Fruit fly (Drosophila melanogaster): ENCODE results near the gene CG46465.

The CG46465 gene

DNA sequence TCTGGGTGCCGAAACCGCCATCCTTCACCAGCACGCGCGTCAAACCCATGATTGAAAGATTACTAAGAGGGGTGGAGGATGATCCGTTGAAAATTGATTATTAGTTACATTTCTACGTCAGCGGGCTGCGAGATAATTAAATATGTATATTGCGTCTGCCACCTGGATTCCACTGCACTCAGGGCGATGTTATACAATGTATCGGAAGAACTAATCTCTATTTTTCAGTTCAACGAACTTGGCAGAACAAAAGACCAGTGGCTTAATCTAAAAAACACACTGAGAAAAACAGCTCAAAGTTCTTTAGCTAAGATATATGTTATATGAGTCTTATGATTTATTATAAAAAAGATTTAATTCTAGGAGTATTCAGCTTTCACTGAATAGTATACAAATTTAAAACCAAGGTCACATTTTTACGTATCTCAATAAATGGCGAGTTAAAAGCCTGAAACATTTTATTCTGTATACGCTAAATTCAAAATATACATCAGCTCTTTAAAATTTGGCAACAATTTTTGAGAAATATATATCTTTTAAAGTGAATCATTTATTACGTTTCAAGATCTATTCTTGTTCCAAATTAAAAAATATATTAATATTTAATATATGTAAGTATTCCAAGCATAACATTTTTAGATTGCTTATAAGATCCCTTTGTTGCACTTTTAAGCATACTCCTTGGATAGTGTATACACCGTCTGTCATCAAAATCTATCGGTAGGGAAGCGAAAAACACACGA lies 38.6 kb upstream of the CG46465 start:
- peak; percentile 80 for TF ChIP-seq vri (GFP tag; optimal IDR thresholded peaks at IDR 0.05)
- peak; percentile 40 for TF ChIP-seq dsx (GFP tag; optimal IDR thresholded peaks at IDR 0.05; ENCODE audit: poor library complexity, severe bottlenecking)
- peak; percentile 17 for TF ChIP-seq Met (GFP tag; optimal IDR thresholded peaks at IDR 0.05)
- TF ChIP-seq CG32006 (GFP tag; optimal IDR thresholded peaks at IDR 0.05) = peak; percentile 17
- TF ChIP-seq spab (GFP tag; optimal IDR thresholded peaks at IDR 0.05) = no peak
- no peak for TF ChIP-seq CG34406 (GFP tag; optimal IDR thresholded peaks at IDR 0.05)
- TF ChIP-seq Eip78C (GFP tag) = peak; percentile 14
- TF ChIP-seq fkh (GFP tag; optimal IDR thresholded peaks at IDR 0.05) = no peak
- TF ChIP-seq svp (GFP tag) = no peak
- peak; percentile 11 for TF ChIP-seq acj6 (GFP tag; optimal IDR thresholded peaks at IDR 0.05)
- TF ChIP-seq OdsH (GFP tag; optimal IDR thresholded peaks at IDR 0.05) = no peak
- TF ChIP-seq dac (GFP tag; optimal IDR thresholded peaks at IDR 0.05) = no peak
- TF ChIP-seq esn (GFP tag; optimal IDR thresholded peaks at IDR 0.05) = peak; percentile 35
- TF ChIP-seq fd59A (GFP tag; optimal IDR thresholded peaks at IDR 0.05) = no peak

- TF ChIP-seq CG10669 (GFP tag; optimal IDR thresholded peaks at IDR 0.05) = no peak
- no peak for TF ChIP-seq CG6792 (GFP tag; optimal IDR thresholded peaks at IDR 0.05)
- TF ChIP-seq CG9139 (GFP tag; optimal IDR thresholded peaks at IDR 0.05) = no peak
- TF ChIP-seq CG11902 (GFP tag; optimal IDR thresholded peaks at IDR 0.05) = no peak
- no peak for TF ChIP-seq Hr38 (GFP tag; optimal IDR thresholded peaks at IDR 0.05)
- TF ChIP-seq Hr4 (GFP tag; optimal IDR thresholded peaks at IDR 0.05) = no peak
- no peak for TF ChIP-seq Blimp-1 (GFP tag; optimal IDR thresholded peaks at IDR 0.05)
- TF ChIP-seq spab (GFP tag; optimal IDR thresholded peaks at IDR 0.05) = no peak
- TF ChIP-seq dac (GFP tag; optimal IDR thresholded peaks at IDR 0.05) = no peak
- peak; percentile 35 for TF ChIP-seq fkh (GFP tag; optimal IDR thresholded peaks at IDR 0.05)
- TF ChIP-seq CG31627 (GFP tag; optimal IDR thresholded peaks at IDR 0.05) = no peak
- TF ChIP-seq Ets21C (GFP tag; optimal IDR thresholded peaks at IDR 0.05) = no peak
- no peak for TF ChIP-seq CG6276 (GFP tag; optimal IDR thresholded peaks at IDR 0.05)
- no peak for TF ChIP-seq CG32006 (GFP tag; optimal IDR thresholded peaks at IDR 0.05)
- peak; percentile 20 for TF ChIP-seq Sox102F (GFP tag; optimal IDR thresholded peaks at IDR 0.05)
- no peak for TF ChIP-seq acj6 (GFP tag; optimal IDR thresholded peaks at IDR 0.05)
- 0 out of 3 replicates have a peak, but pooled peaks have one; percentile 34 for TF ChIP-seq CG6163 (GFP tag; IDR thresholded peaks at IDR 0.05)
- TF ChIP-seq CG3919 (GFP tag; optimal IDR thresholded peaks at IDR 0.05) = no peak
- TF ChIP-seq CG4318 (GFP tag; optimal IDR thresholded peaks at IDR 0.05) = no peak
- no peak for TF ChIP-seq CG34406 (GFP tag; optimal IDR thresholded peaks at IDR 0.05)
- TF ChIP-seq Eip93F (GFP tag; optimal IDR thresholded peaks at IDR 0.05) = no peak
- TF ChIP-seq vri (GFP tag; optimal IDR thresholded peaks at IDR 0.05) = peak; percentile 79
- peak; percentile 97 for TF ChIP-seq svp (GFP tag)
- TF ChIP-seq CG8119 (GFP tag; IDR thresholded peaks at IDR 0.05) = 0 out of 3 replicates have a peak, but pooled peaks have one; percentile 24
- no peak for TF ChIP-seq CG7368 (GFP tag; optimal IDR thresholded peaks at IDR 0.05)
- no peak for TF ChIP-seq achi (GFP tag; optimal IDR thresholded peaks at IDR 0.05)
- TF ChIP-seq net (GFP tag; optimal IDR thresholded peaks at IDR 0.05) = peak; percentile 33
- TF ChIP-seq CG6854 (GFP tag; optimal IDR thresholded peaks at IDR 0.05) = peak; percentile 57
- no peak for TF ChIP-seq Hr39 (GFP tag; optimal IDR thresholded peaks at IDR 0.05)
- no peak for TF ChIP-seq salr (GFP tag; optimal IDR thresholded peaks at IDR 0.05)
- peak in 1 of 2 experiments; percentile 32 for TF ChIP-seq ss (GFP tag; optimal IDR thresholded peaks at IDR 0.05)
- TF ChIP-seq Lpt (GFP tag; optimal IDR thresholded peaks at IDR 0.05) = no peak
- TF ChIP-seq CG8632 (GFP tag; optimal IDR thresholded peaks at IDR 0.05) = no peak
- TF ChIP-seq Eip75B (GFP tag; optimal IDR thresholded peaks at IDR 0.05) = no peak
- TF ChIP-seq Smox (GFP tag; optimal IDR thresholded peaks at IDR 0.05) = no peak
- no peak for TF ChIP-seq lz (GFP tag; optimal IDR thresholded peaks at IDR 0.05)
- peak; percentile 4 for TF ChIP-seq CG6808 (GFP tag; optimal IDR thresholded peaks at IDR 0.05)
- TF ChIP-seq Sox15 (GFP tag; optimal IDR thresholded peaks at IDR 0.05) = no peak
- TF ChIP-seq Met (GFP tag; optimal IDR thresholded peaks at IDR 0.05) = no peak
- no peak for TF ChIP-seq CG15336 (GFP tag; IDR thresholded peaks at IDR 0.05)
- no peak for TF ChIP-seq dsx (GFP tag; optimal IDR thresholded peaks at IDR 0.05; ENCODE audit: poor library complexity, severe bottlenecking)
- TF ChIP-seq Sox14 (GFP tag; optimal IDR thresholded peaks at IDR 0.05) = no peak
Measured at dm6 chr2L:18954255-18954715, 38.0 kb upstream of the CG46465 start, which contains the start of gene CG10621. TSS of gene CG10621 (minus strand) at chr2L:18954431.
